Worm (Caenorhabditis elegans) whole organism, L2 larva: Measurements from ENCODE around the gene C14A4.13.

Source experiments
- C34F6.9 ChIP-seq: fragments of 150-350 bp; optimal IDR thresholded peaks from 2 replicates; lab custom pipeline; 2014; ENCODE audit warnings: missing biosample characterization, missing genetic modification characterization
- F13H6.1 ChIP-seq: sonication (generic microtip); optimal IDR thresholded peaks from 2 replicates; lab custom pipeline; 2016; ENCODE audit warnings: missing genetic modification characterization, missing compliant biosample characterization
- R02D3.7 ChIP-seq: fragments of 150-350 bp; optimal IDR thresholded peaks from 2 replicates; lab custom pipeline; 2014; ENCODE audit warnings: missing biosample characterization, missing genetic modification characterization
- Y55F3AM.14 ChIP-seq: fragments of 200-800 bp; sonication (Bioruptor generic); optimal IDR thresholded peaks from 2 replicates; lab custom pipeline; 2018; ENCODE audit warnings: mild to moderate bottlenecking, missing genetic modification characterization, missing compliant biosample characterization
- ZK546.5 ChIP-seq: sonication (generic microtip); optimal IDR thresholded peaks from 2 replicates; lab custom pipeline; 2017; ENCODE audit warnings: missing biosample characterization, missing genetic modification characterization
- alr-1 ChIP-seq: fragments of 150-350 bp; optimal IDR thresholded peaks from 2 replicates; lab custom pipeline; 2014; ENCODE audit warnings: missing biosample characterization, missing genetic modification characterization
- aly-2 ChIP-seq: fragments of 150-350 bp; optimal IDR thresholded peaks from 2 replicates; lab custom pipeline; 2014; ENCODE audit warnings: missing biosample characterization, missing genetic modification characterization
- ama-1 ChIP-seq: fragments of 150-350 bp; optimal IDR thresholded peaks from 2 replicates; lab custom pipeline; 2018; ENCODE audit warnings: inconsistent platforms
- blmp-1 ChIP-seq: sonication (generic microtip); optimal IDR thresholded peaks from 2 replicates; lab custom pipeline; 2017; ENCODE audit warnings: missing genetic modification characterization, mild to moderate bottlenecking, missing compliant biosample characterization, antibody characterized with exemption, moderate library complexity; ENCODE audit not compliant: insufficient read depth
- ceh-16 ChIP-seq: fragments of 150-350 bp; optimal IDR thresholded peaks from 2 replicates; lab custom pipeline; 2014; ENCODE audit warnings: missing biosample characterization, missing genetic modification characterization
- ceh-82 ChIP-seq: fragments of 150-350 bp; optimal IDR thresholded peaks from 2 replicates; lab custom pipeline; 2014; ENCODE audit warnings: missing biosample characterization, missing genetic modification characterization
- crh-2 ChIP-seq: sonication (generic microtip); optimal IDR thresholded peaks from 2 replicates; lab custom pipeline; 2017; ENCODE audit warnings: missing biosample characterization, missing genetic modification characterization
- fos-1 ChIP-seq: fragments of 150-350 bp; optimal IDR thresholded peaks from 2 replicates; lab custom pipeline; 2014; ENCODE audit warnings: missing biosample characterization, missing genetic modification characterization
- gmeb-1 ChIP-seq: fragments of 150-350 bp; optimal IDR thresholded peaks from 2 replicates; lab custom pipeline; 2014; ENCODE audit warnings: missing biosample characterization, missing genetic modification characterization
- lin-39 ChIP-seq: fragments of 150-350 bp; optimal IDR thresholded peaks from 2 replicates; lab custom pipeline; 2014; ENCODE audit warnings: missing biosample characterization, missing genetic modification reagents, missing genetic modification characterization
- lsy-2 ChIP-seq, 2 experiments: fragments of 150-350 bp in 1 of 2; sonication (generic microtip) in 1 of 2; optimal IDR thresholded peaks; 2 replicates each; lab custom pipeline; 2014 to 2017; ENCODE audit warnings: missing biosample characterization in 2 of 2, missing genetic modification characterization in 2 of 2
- mbf-1 ChIP-seq: sonication (generic microtip); optimal IDR thresholded peaks from 2 replicates; lab custom pipeline; 2017; ENCODE audit warnings: missing biosample characterization, missing genetic modification characterization
- nhr-11 ChIP-seq: fragments of 150-350 bp; optimal IDR thresholded peaks from 2 replicates; lab custom pipeline; 2014; ENCODE audit warnings: missing biosample characterization, missing genetic modification characterization
- nhr-129 ChIP-seq: fragments of 150-350 bp; optimal IDR thresholded peaks from 2 replicates; lab custom pipeline; 2014; ENCODE audit warnings: missing biosample characterization, missing genetic modification characterization
- nhr-21 ChIP-seq: fragments of 150-350 bp; optimal IDR thresholded peaks from 2 replicates; lab custom pipeline; 2014; ENCODE audit warnings: missing biosample characterization, missing genetic modification characterization
- nhr-237 ChIP-seq: fragments of 150-350 bp; optimal IDR thresholded peaks from 2 replicates; lab custom pipeline; 2014; ENCODE audit warnings: missing biosample characterization, missing genetic modification characterization
- nhr-25 ChIP-seq: fragments of 150-350 bp; sonication (generic microtip); optimal IDR thresholded peaks from 3 replicates; lab custom pipeline; 2014; ENCODE audit warnings: missing biosample characterization, missing genetic modification characterization
- nhr-6 ChIP-seq: fragments of 150-350 bp; optimal IDR thresholded peaks from 2 replicates; lab custom pipeline; 2014; ENCODE audit warnings: missing biosample characterization, missing genetic modification characterization
- peb-1 ChIP-seq: fragments of 150-350 bp; optimal IDR thresholded peaks from 2 replicates; lab custom pipeline; 2014; ENCODE audit warnings: missing biosample characterization, missing genetic modification characterization
- sma-3 ChIP-seq: sonication (generic microtip); optimal IDR thresholded peaks from 2 replicates; lab custom pipeline; 2016; ENCODE audit warnings: missing genetic modification reagents, missing genetic modification characterization, missing compliant biosample characterization
- unc-39 ChIP-seq: fragments of 150-350 bp; optimal IDR thresholded peaks from 2 replicates; lab custom pipeline; 2014; ENCODE audit warnings: missing biosample characterization, missing genetic modification characterization
- unc-55 ChIP-seq: fragments of 150-350 bp; sonication (generic microtip); optimal IDR thresholded peaks from 3 replicates; lab custom pipeline; 2014; ENCODE audit warnings: missing biosample characterization, missing genetic modification reagents, missing genetic modification characterization
- zag-1 ChIP-seq: fragments of 150-350 bp; optimal IDR thresholded peaks from 2 replicates; lab custom pipeline; 2014; ENCODE audit warnings: missing biosample characterization, missing genetic modification characterization
- ztf-1 ChIP-seq: fragments of 200-800 bp; sonication (Bioruptor generic); conservative IDR thresholded peaks from 2 replicates; pipeline ENCODE4 v1.3.6; 2022; ENCODE audit warnings: missing genetic modification characterization, missing compliant biosample characterization
- ztf-11 ChIP-seq: sonication (generic microtip); optimal IDR thresholded peaks from 2 replicates; lab custom pipeline; 2017; ENCODE audit warnings: missing biosample characterization, missing genetic modification characterization
- ztf-4 ChIP-seq: fragments of 150-350 bp; optimal IDR thresholded peaks from 2 replicates; lab custom pipeline; 2014; ENCODE audit warnings: missing biosample characterization, missing genetic modification characterization

The C14A4.13 gene

ce11 chrII:10607238-10607961 is 10.9 kb upstream of the C14A4.13 start, which contains the start of gene ccm-3:
Gene ccm-3 (minus strand): TSS chrII:10607275.
- TF ChIP-seq unc-55 (GFP tag; lab: Kevin White, UChicago) (peak; percentile 76), lsy-2 (tag; optimal IDR thresholded peaks at IDR 0.05; lab: Kevin White, UChicago) (peak in 1 of 2 experiments; percentile 58), ceh-16 (no peak), lin-39 (no peak), fos-1 (tag; lab: Kevin White, UChicago) (peak; percentile 63), C34F6.9 (tag; lab: Kevin White, UChicago) (peak; percentile 52), blmp-1 (tag; lab: Kevin White, UChicago) (peak; percentile 61)

- no peak for TF ChIP-seq nhr-25
- no peak for TF ChIP-seq aly-2 (tag; lab: Kevin White, UChicago)
- TF ChIP-seq nhr-129 (tag; lab: Kevin White, UChicago): no peak
- no peak for TF ChIP-seq ztf-11 (tag; lab: Kevin White, UChicago)
- TF ChIP-seq ceh-16: no peak
- TF ChIP-seq F13H6.1 (tag; lab: Kevin White, UChicago): no peak
- no peak for TF ChIP-seq mbf-1 (tag; lab: Kevin White, UChicago)
- TF ChIP-seq ZK546.5 (tag; lab: Kevin White, UChicago): no peak
- no peak for TF ChIP-seq R02D3.7 (tag; lab: Kevin White, UChicago)
- no peak for TF ChIP-seq Y55F3AM.14 (GFP tag; lab: Kevin White, UChicago)
- no peak for TF ChIP-seq ceh-82 (tag; lab: Kevin White, UChicago)
These were observed 9.4 kb upstream of the C14A4.13 start for ce11 chrII:10608821-10609220.

- no peak for TF ChIP-seq mbf-1 (tag; lab: Kevin White, UChicago)
- TF ChIP-seq ztf-1: no peak
- no peak for TF ChIP-seq F13H6.1 (tag; lab: Kevin White, UChicago)
- TF ChIP-seq blmp-1 (tag; lab: Kevin White, UChicago): no peak
- no peak for TF ChIP-seq fos-1 (tag; lab: Kevin White, UChicago)
- TF ChIP-seq alr-1 (tag; lab: Kevin White, UChicago): no peak
- TF ChIP-seq ama-1 (lab: Kevin White, UChicago): no peak
- TF ChIP-seq unc-39 (tag; lab: Kevin White, UChicago): no peak
- no peak for TF ChIP-seq nhr-6 (tag; lab: Kevin White, UChicago)
- TF ChIP-seq nhr-237 (tag; lab: Kevin White, UChicago): no peak
- no peak for TF ChIP-seq peb-1
- no peak for TF ChIP-seq ceh-16
- no peak for TF ChIP-seq nhr-11 (tag; lab: Kevin White, UChicago)
- TF ChIP-seq sma-3 (GFP tag; lab: Kevin White, UChicago): no peak
- TF ChIP-seq unc-55 (GFP tag; lab: Kevin White, UChicago): no peak
- TF ChIP-seq ceh-82 (tag; lab: Kevin White, UChicago): no peak
- no peak for TF ChIP-seq nhr-21 (tag; lab: Kevin White, UChicago)
- no peak for TF ChIP-seq gmeb-1 (tag; lab: Kevin White, UChicago)
- no peak for TF ChIP-seq ztf-4 (tag; lab: Kevin White, UChicago)
These were observed 5.5 kb upstream of the C14A4.13 start, which contains the start of gene C14A4.12 for ce11 chrII:10612743-10613142. Gene C14A4.12 (plus strand): TSS chrII:10613043.

ce11 chrII:10621965-10622364 is 3.7 kb downstream of the C14A4.13 start, which contains the start of gene cutl-9:
Gene cutl-9 (plus strand): TSS chrII:10622265.
- TF ChIP-seq ama-1 (lab: Kevin White, UChicago) (no peak), crh-2 (tag; lab: Kevin White, UChicago) (no peak), zag-1 (tag; lab: Kevin White, UChicago) (no peak)

ce11 chrII:10627086-10627485 is 8.8 kb downstream of the C14A4.13 start:
- TF ChIP-seq aly-2 (tag; lab: Kevin White, UChicago) (no peak), fos-1 (tag; lab: Kevin White, UChicago) (peak; percentile 94), ceh-82 (tag; lab: Kevin White, UChicago) (no peak), ztf-4 (tag; lab: Kevin White, UChicago) (no peak), F13H6.1 (tag; lab: Kevin White, UChicago) (peak; percentile 8)
